Worm (Caenorhabditis elegans) whole organism, mixed stage, embryonic: Measurements from ENCODE around the gene srxa-1.

Source experiments
- blmp-1 ChIP-seq: fragments of 150-350 bp; optimal IDR thresholded peaks from 2 replicates; lab custom pipeline; 2014; ENCODE audit warnings: missing biosample characterization, missing genetic modification characterization
- cnd-1 ChIP-seq: fragments of 200-800 bp; sonication (Bioruptor generic); optimal IDR thresholded peaks from 2 replicates; lab custom pipeline; 2018; ENCODE audit warnings: mild to moderate bottlenecking, missing genetic modification characterization, missing compliant biosample characterization
- elt-1 ChIP-seq: sonication (generic microtip); optimal IDR thresholded peaks from 2 replicates; lab custom pipeline; 2017; ENCODE audit warnings: missing genetic modification characterization, mild to moderate bottlenecking, missing compliant biosample characterization, antibody characterized with exemption, moderate library complexity, borderline replicate concordance; ENCODE audit not compliant: insufficient read depth
- nhr-237 ChIP-seq: fragments of 150-350 bp; optimal IDR thresholded peaks from 2 replicates; lab custom pipeline; 2014; ENCODE audit warnings: missing biosample characterization, missing genetic modification characterization
- nhr-28 ChIP-seq: fragments of 150-350 bp; optimal IDR thresholded peaks from 2 replicates; lab custom pipeline; 2014; ENCODE audit warnings: missing biosample characterization, missing genetic modification characterization
- tbx-8 ChIP-seq: fragments of 200-800 bp; sonication (Bioruptor generic); optimal IDR thresholded peaks from 2 replicates; lab custom pipeline; 2018; ENCODE audit warnings: mild to moderate bottlenecking, missing genetic modification characterization, moderate library complexity, missing compliant biosample characterization
- unc-39 ChIP-seq: fragments of 150-350 bp; optimal IDR thresholded peaks from 2 replicates; lab custom pipeline; 2014; ENCODE audit warnings: missing biosample characterization, missing genetic modification characterization

DNA sequence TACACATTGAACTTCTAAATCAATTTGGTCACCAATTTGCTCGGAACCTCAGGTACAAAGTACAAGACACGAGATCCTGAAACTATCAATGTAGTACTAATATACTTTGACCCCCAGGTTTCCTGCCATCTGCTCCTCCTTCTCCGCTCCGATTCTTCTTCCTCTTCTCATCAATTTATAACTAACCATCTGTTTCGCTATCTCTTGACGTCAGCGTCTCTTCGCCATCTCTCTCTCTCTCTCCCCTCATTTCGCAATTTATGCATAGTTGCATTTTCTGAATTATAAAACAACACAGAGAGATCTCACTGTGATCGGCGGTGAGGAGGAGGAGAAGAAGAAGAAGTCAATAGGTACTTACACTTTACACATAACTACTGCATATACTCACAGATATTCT is 20.2 kb upstream of the srxa-1 start:
- peak; percentile 96 for TF ChIP-seq cnd-1 (tag; lab: Kevin White, UChicago)
- peak; percentile 0 for TF ChIP-seq nhr-237 (tag; lab: Kevin White, UChicago)
- TF ChIP-seq tbx-8 (GFP tag; lab: Kevin White, UChicago) = no peak
- no peak for TF ChIP-seq blmp-1 (tag; lab: Kevin White, UChicago)
- TF ChIP-seq unc-39 (tag; lab: Kevin White, UChicago) = no peak
- no peak for TF ChIP-seq elt-1 (tag; lab: Kevin White, UChicago)
- no peak for TF ChIP-seq nhr-28 (tag; lab: Kevin White, UChicago)
